Worm (Caenorhabditis elegans): ENCODE data around the gene fbxc-28.
A peak's percentile ranks its signal among the peaks of the same experiment; 100 is the strongest.

DNA sequence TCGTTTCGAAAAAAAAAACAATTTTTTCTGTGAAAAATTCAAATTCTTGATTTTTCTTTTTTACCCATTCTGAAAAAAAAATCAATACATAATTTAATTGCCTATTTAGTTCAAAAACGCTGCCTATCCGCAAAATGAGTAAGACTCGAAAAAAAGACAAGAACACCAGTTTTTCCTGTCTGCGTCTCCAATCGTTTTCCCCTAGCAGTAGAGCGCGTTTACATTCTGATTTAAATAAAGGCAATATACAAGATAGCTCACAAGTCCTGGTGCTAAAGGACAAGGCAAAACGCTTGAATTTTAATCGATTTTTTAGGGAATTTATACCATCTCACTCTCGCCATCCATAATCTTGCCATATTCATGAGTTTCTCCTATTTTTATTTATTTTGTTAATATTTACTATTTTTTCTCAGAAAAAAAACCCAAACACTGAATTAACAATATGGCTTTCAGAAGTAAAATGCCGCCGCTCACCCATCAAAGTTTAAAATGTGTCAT, 10.3 kb upstream of the fbxc-28 start, which contains the start of gene fbxc-33:
- TF ChIP-seq nhr-10 (tag; optimal IDR thresholded peaks at IDR 0.05) (no peak), nhr-23 (tag; optimal IDR thresholded peaks at IDR 0.05) (no peak), nhr-77 (tag; optimal IDR thresholded peaks at IDR 0.05) (no peak), unc-62 (GFP tag; optimal IDR thresholded peaks at IDR 0.05) (no peak), nhr-129 (tag; optimal IDR thresholded peaks at IDR 0.05) (peak; percentile 1), lin-13 (GFP tag; optimal IDR thresholded peaks at IDR 0.05) (no peak), ceh-16 (tag; optimal IDR thresholded peaks at IDR 0.05) (no peak)
